Fruit fly (Drosophila melanogaster) whole organism, embryonic: Measurements from ENCODE around the gene ImpL1.
A peak's percentile ranks its signal among the peaks of the same experiment; 100 is the strongest.

Source experiments
- Abd-B ChIP-seq: fragments of 200-800 bp; sonication (Bioruptor generic); optimal IDR thresholded peaks from 2 replicates; lab custom pipeline; 2018; ENCODE audit warnings: missing biosample characterization, mild to moderate bottlenecking, missing genetic modification characterization, moderate library complexity
- Atf6 ChIP-seq: fragments of 200-800 bp; sonication (Bioruptor generic); IDR thresholded peaks from 2 replicates; pipeline ENCODE4 v1.3.6; 2022; ENCODE audit warnings: missing biosample characterization, missing genetic modification characterization
- CG1024 ChIP-seq: fragments of 200-800 bp; sonication (Bioruptor generic); IDR thresholded peaks from 2 replicates; pipeline ENCODE4 v1.3.6; 2022; ENCODE audit warnings: missing biosample characterization, missing genetic modification characterization
- CG1233 ChIP-seq: fragments of 200-800 bp; sonication (Bioruptor generic); optimal IDR thresholded peaks from 4 replicates; lab custom pipeline; 2018; ENCODE audit warnings: missing biosample characterization, mild to moderate bottlenecking, missing genetic modification characterization
- CG12744 ChIP-seq: fragments of 200-800 bp; sonication (Bioruptor generic); optimal IDR thresholded peaks from 2 replicates; lab custom pipeline; 2016; ENCODE audit warnings: missing biosample characterization, missing genetic modification characterization
- CG15073 ChIP-seq: fragments of 200-800 bp; sonication (Bioruptor generic); optimal IDR thresholded peaks from 2 replicates; lab custom pipeline; 2016; ENCODE audit warnings: missing biosample characterization, missing genetic modification characterization
- CG1647 ChIP-seq: fragments of 200-800 bp; sonication (Bioruptor generic); optimal IDR thresholded peaks from 3 replicates; lab custom pipeline; 2016; ENCODE audit warnings: missing biosample characterization, missing genetic modification characterization
- CG17568 ChIP-seq: fragments of 200-800 bp; sonication (Bioruptor generic); optimal IDR thresholded peaks from 2 replicates; lab custom pipeline; 2018; ENCODE audit warnings: missing biosample characterization, mild to moderate bottlenecking, missing genetic modification characterization, moderate library complexity
- CG18764 ChIP-seq: fragments of 200-800 bp; sonication (Bioruptor generic); optimal IDR thresholded peaks from 3 replicates; lab custom pipeline; 2016; ENCODE audit warnings: missing biosample characterization, missing genetic modification characterization
- CG30020 ChIP-seq: fragments of 200-800 bp; optimal IDR thresholded peaks from 2 replicates; lab custom pipeline; 2019; ENCODE audit warnings: missing biosample characterization, mild to moderate bottlenecking, missing genetic modification characterization, moderate library complexity
- CG31388 ChIP-seq: fragments of 200-800 bp; sonication (Bioruptor generic); optimal IDR thresholded peaks from 2 replicates; lab custom pipeline; 2016; ENCODE audit warnings: missing biosample characterization, missing genetic modification characterization
- CG6813 ChIP-seq: fragments of 200-800 bp; sonication (Bioruptor generic); optimal IDR thresholded peaks from 2 replicates; lab custom pipeline; 2017; ENCODE audit warnings: missing biosample characterization, missing genetic modification characterization, mild to moderate bottlenecking, moderate library complexity, missing genetic modification reagents
- CG7963 ChIP-seq: fragments of 200-800 bp; sonication (Bioruptor generic); IDR thresholded peaks from 3 replicates; pipeline ENCODE4 v1.3.6; 2022; ENCODE audit warnings: missing biosample characterization, missing genetic modification characterization; ENCODE audit not compliant: partially characterized antibody
- CG9437 ChIP-seq: fragments of 200-800 bp; sonication (Bioruptor generic); optimal IDR thresholded peaks from 2 replicates; lab custom pipeline; 2018; ENCODE audit warnings: missing biosample characterization, mild to moderate bottlenecking, missing genetic modification characterization
- CkIIα-i1 ChIP-seq: fragments of 200-800 bp; sonication (Bioruptor generic); IDR thresholded peaks from 2 replicates; pipeline ENCODE4 v1.3.6; 2022; ENCODE audit warnings: missing biosample characterization, missing genetic modification characterization
- Dek ChIP-seq: fragments of 200-800 bp; sonication (Bioruptor generic); optimal IDR thresholded peaks from 3 replicates; lab custom pipeline; 2019; ENCODE audit warnings: missing biosample characterization, mild to moderate bottlenecking, missing genetic modification characterization, moderate library complexity
- Dref ChIP-seq: fragments of 200-800 bp; sonication (Bioruptor generic); IDR thresholded peaks from 2 replicates; pipeline ENCODE4 v1.3.6; 2022; ENCODE audit warnings: missing biosample characterization, missing genetic modification characterization
- E2f1 ChIP-seq: fragments of 200-800 bp; sonication (Bioruptor generic); IDR thresholded peaks from 2 replicates; pipeline ENCODE4 v1.3.6; 2022; ENCODE audit warnings: missing biosample characterization, missing genetic modification characterization
- Fer3 ChIP-seq: fragments of 200-800 bp; sonication (Bioruptor generic); optimal IDR thresholded peaks from 2 replicates; lab custom pipeline; 2018; ENCODE audit warnings: missing biosample characterization, mild to moderate bottlenecking, missing genetic modification characterization, moderate library complexity
- H2.0 ChIP-seq: fragments of 200-800 bp; sonication (Bioruptor generic); IDR thresholded peaks from 2 replicates; pipeline ENCODE4 v1.3.6; 2022; ENCODE audit warnings: missing biosample characterization, missing genetic modification characterization
- Hsf ChIP-seq: fragments of 200-800 bp; sonication (Bioruptor generic); optimal IDR thresholded peaks from 3 replicates; lab custom pipeline; 2016; ENCODE audit warnings: missing biosample characterization, missing genetic modification characterization
- NfI ChIP-seq: fragments of 200-800 bp; sonication (Bioruptor generic); optimal IDR thresholded peaks from 3 replicates; lab custom pipeline; 2018; ENCODE audit warnings: missing biosample characterization, mild to moderate bottlenecking, missing genetic modification characterization, moderate library complexity
- Oaz ChIP-seq: fragments of 200-800 bp; sonication (Bioruptor generic); IDR thresholded peaks from 2 replicates; pipeline ENCODE4 v1.3.6; 2022; ENCODE audit warnings: missing biosample characterization, missing genetic modification characterization
- PHDP ChIP-seq: fragments of 200-800 bp; sonication (Bioruptor generic); optimal IDR thresholded peaks from 3 replicates; lab custom pipeline; 2018; ENCODE audit warnings: missing biosample characterization, mild to moderate bottlenecking, missing genetic modification characterization, moderate library complexity
- Stat92E ChIP-seq, 3 experiments: fragments of >200 bp in 2 of 3; fragments of 200-800 bp in 1 of 3; sonication (Bioruptor generic) in 1 of 3; optimal IDR thresholded peaks; 2 replicates each; lab custom pipeline; 2017 to 2019; ENCODE audit warnings: missing biosample characterization in 3 of 3, missing genetic modification characterization in 3 of 3, mild to moderate bottlenecking in 1 of 3, moderate library complexity in 1 of 3
- ab ChIP-seq: fragments of 200-800 bp; sonication (Bioruptor generic); optimal IDR thresholded peaks from 2 replicates; lab custom pipeline; 2016; ENCODE audit warnings: missing biosample characterization, missing genetic modification characterization
- bab2 ChIP-seq: fragments of 200-800 bp; sonication (Bioruptor generic); optimal IDR thresholded peaks from 2 replicates; lab custom pipeline; 2016; ENCODE audit warnings: missing biosample characterization, missing genetic modification characterization
- chm ChIP-seq: fragments of 200-800 bp; sonication (Bioruptor generic); IDR thresholded peaks from 2 replicates; pipeline ENCODE4 v1.3.6; 2022; ENCODE audit warnings: missing biosample characterization, missing genetic modification characterization
- ci ChIP-seq: fragments of 200-800 bp; sonication (Bioruptor generic); IDR thresholded peaks from 3 replicates; pipeline ENCODE4 v1.3.6; 2022; ENCODE audit warnings: missing biosample characterization, missing genetic modification characterization
- da ChIP-seq: fragments of 200-800 bp; sonication (Bioruptor generic); optimal IDR thresholded peaks from 2 replicates; lab custom pipeline; 2016; ENCODE audit warnings: missing biosample characterization, missing genetic modification characterization
- emc ChIP-seq: fragments of 200-800 bp; sonication (Bioruptor generic); optimal IDR thresholded peaks from 2 replicates; lab custom pipeline; 2016; ENCODE audit warnings: missing biosample characterization, missing genetic modification characterization
- en ChIP-seq: fragments of 200-800 bp; sonication (Bioruptor generic); optimal IDR thresholded peaks from 2 replicates; lab custom pipeline; 2016; ENCODE audit warnings: missing biosample characterization, missing genetic modification characterization
- ftz-f1 ChIP-seq: fragments of 200-800 bp; sonication (Bioruptor generic); optimal IDR thresholded peaks from 2 replicates; lab custom pipeline; 2016; ENCODE audit warnings: missing biosample characterization, missing genetic modification characterization
- grau ChIP-seq: fragments of 200-800 bp; optimal IDR thresholded peaks from 3 replicates; lab custom pipeline; 2019; ENCODE audit warnings: missing biosample characterization, mild to moderate bottlenecking, missing genetic modification characterization, moderate library complexity
- hb ChIP-seq: fragments of 200-800 bp; sonication (Bioruptor generic); IDR thresholded peaks from 3 replicates; pipeline ENCODE4 v1.3.6; 2022; ENCODE audit warnings: missing biosample characterization, missing genetic modification characterization; ENCODE audit not compliant: partially characterized antibody
- insv ChIP-seq, 2 experiments: fragments of 200-800 bp; sonication (Bioruptor generic); optimal IDR thresholded peaks; 3 replicates each; lab custom pipeline; 2016 to 2018; ENCODE audit warnings: missing biosample characterization in 2 of 2, missing genetic modification characterization in 2 of 2
- ken ChIP-seq: fragments of 200-800 bp; sonication (Bioruptor generic); IDR thresholded peaks from 3 replicates; pipeline ENCODE4 v1.3.6; 2022; ENCODE audit warnings: missing biosample characterization, missing genetic modification characterization
- lbe ChIP-seq: fragments of 200-800 bp; sonication (Bioruptor generic); optimal IDR thresholded peaks from 2 replicates; lab custom pipeline; 2016; ENCODE audit warnings: missing biosample characterization, mild to moderate bottlenecking, missing genetic modification characterization
- lov ChIP-seq, 2 experiments: fragments of 200-800 bp in 1 of 2; fragments of >200 bp in 1 of 2; sonication (Bioruptor generic) in 1 of 2; IDR thresholded peaks in 1 of 2; optimal IDR thresholded peaks in 1 of 2; 2 replicates in 1 of 2; 3 replicates in 1 of 2; pipeline versions ENCODE4 v1.3.6 to Lab custom; 2017 to 2022; ENCODE audit warnings: missing biosample characterization in 1 of 2, missing genetic modification characterization in 1 of 2
- luna ChIP-seq: fragments of 200-800 bp; sonication (Bioruptor generic); optimal IDR thresholded peaks from 2 replicates; lab custom pipeline; 2016; ENCODE audit warnings: missing biosample characterization, missing genetic modification characterization
- oc ChIP-seq: fragments of 200-800 bp; sonication (Bioruptor generic); optimal IDR thresholded peaks from 2 replicates; lab custom pipeline; 2018; ENCODE audit warnings: missing biosample characterization, mild to moderate bottlenecking, missing genetic modification characterization, moderate library complexity
- pb ChIP-seq: fragments of 200-800 bp; sonication (Bioruptor generic); optimal IDR thresholded peaks from 3 replicates; lab custom pipeline; 2016; ENCODE audit warnings: missing biosample characterization, missing genetic modification characterization
- pita ChIP-seq: fragments of 200-800 bp; sonication (Bioruptor generic); optimal IDR thresholded peaks from 2 replicates; lab custom pipeline; 2017; ENCODE audit warnings: missing biosample characterization, mild to moderate bottlenecking, missing genetic modification characterization
- sd ChIP-seq: fragments of 200-800 bp; sonication (Bioruptor generic); optimal IDR thresholded peaks from 3 replicates; lab custom pipeline; 2018; ENCODE audit warnings: missing biosample characterization, mild to moderate bottlenecking, missing genetic modification characterization, moderate library complexity
- sob ChIP-seq: fragments of 200-800 bp; sonication (Bioruptor generic); IDR thresholded peaks from 2 replicates; pipeline ENCODE4 v1.3.6; 2022; ENCODE audit warnings: missing biosample characterization, missing genetic modification characterization
- ssp ChIP-seq: fragments of 200-800 bp; sonication (Bioruptor generic); IDR thresholded peaks from 2 replicates; pipeline ENCODE4 v1.3.6; 2022; ENCODE audit warnings: missing biosample characterization, missing genetic modification characterization
- tll ChIP-seq, 2 experiments: fragments of 200-800 bp in 1 of 2; fragments of >200 bp in 1 of 2; sonication (Bioruptor generic) in 1 of 2; optimal IDR thresholded peaks; 2 replicates each; lab custom pipeline; 2017 to 2019; ENCODE audit warnings: missing biosample characterization in 2 of 2, missing genetic modification characterization in 2 of 2, mild to moderate bottlenecking in 1 of 2, moderate library complexity in 1 of 2
- yki ChIP-seq: fragments of >200 bp; optimal IDR thresholded peaks from 3 replicates; lab custom pipeline; 2018
- zen2 ChIP-seq: fragments of 200-800 bp; sonication (Bioruptor generic); IDR thresholded peaks from 3 replicates; pipeline ENCODE4 v1.3.6; 2022; ENCODE audit warnings: missing biosample characterization, missing genetic modification characterization; ENCODE audit not compliant: partially characterized antibody
- zfh2 ChIP-seq: fragments of 200-800 bp; sonication (Bioruptor generic); optimal IDR thresholded peaks from 2 replicates; lab custom pipeline; 2016; ENCODE audit warnings: missing biosample characterization, missing genetic modification characterization

The ImpL1 gene

DNA sequence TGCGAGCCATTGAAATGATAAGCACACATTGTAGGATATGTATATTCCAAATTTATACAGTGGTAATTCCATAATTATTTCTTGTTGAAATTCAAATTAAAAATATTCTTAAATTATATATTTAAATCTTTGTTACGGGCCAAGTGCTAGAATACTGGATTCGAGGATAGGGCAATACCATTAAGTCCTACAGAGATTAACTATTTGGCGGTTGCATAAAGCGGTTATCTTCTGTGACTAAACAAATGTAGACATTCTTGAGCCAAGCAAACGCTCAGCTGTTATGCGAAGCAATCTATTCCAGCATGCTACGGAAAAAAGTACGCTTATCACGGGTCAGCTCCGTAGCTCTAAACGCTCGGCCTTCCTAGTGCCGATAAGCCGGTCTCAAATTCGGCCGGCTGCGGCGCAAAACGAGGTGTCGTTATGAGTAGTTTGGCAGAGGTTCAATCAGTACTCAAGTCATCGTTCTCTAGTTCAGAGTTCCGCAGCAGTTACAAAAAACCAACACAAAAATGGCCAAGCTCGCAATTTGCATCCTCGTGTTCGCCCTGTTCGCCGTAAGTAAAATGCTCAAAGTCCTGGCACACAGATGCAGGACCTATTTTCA lies 26.4 kb upstream of the ImpL1 start, which contains the start of gene Nplp2 (continued):
- peak; percentile 35; the same call in 1 of the 2 replicates for TF ChIP-seq Atf6 (GFP tag; lab: Robert Waterston, UW)
- peak; percentile 44 for TF ChIP-seq Hsf (GFP tag; lab: Kevin White, UChicago)
- TF ChIP-seq luna (GFP tag; lab: Kevin White, UChicago) = no peak
- no peak for TF ChIP-seq CG9437
- TF ChIP-seq CG15073 (GFP tag; lab: Kevin White, UChicago) = no peak
- no peak for TF ChIP-seq CG18764 (GFP tag; lab: Kevin White, UChicago)
- TF ChIP-seq hb (GFP tag; lab: Robert Waterston, UW) = no peak
- peak; percentile 47 for TF ChIP-seq Dek (tag; lab: Kevin White, UChicago)
- peak; percentile 62; the same call in 2 of the 3 replicates for TF ChIP-seq ci (GFP tag; lab: Robert Waterston, UW)
- TF ChIP-seq H2.0 (GFP tag; lab: Robert Waterston, UW) = peak; percentile 73
- TF ChIP-seq Oaz (GFP tag; lab: Robert Waterston, UW) = no peak
- TF ChIP-seq bab2 (GFP tag; lab: Kevin White, UChicago) = no peak
- no peak for TF ChIP-seq pb
- TF ChIP-seq ftz-f1 (GFP tag; lab: Kevin White, UChicago) = no peak
- no peak; the same call in 1 of the 2 replicates for TF ChIP-seq CG1024 (GFP tag; lab: Robert Waterston, UW)
- TF ChIP-seq CG30020 (tag; lab: Kevin White, UChicago) = no peak
- TF ChIP-seq sob (GFP tag; lab: Robert Waterston, UW) = peak; percentile 75
- no peak for TF ChIP-seq zfh2
- TF ChIP-seq lbe = no peak
- TF ChIP-seq CG12744 (GFP tag; lab: Kevin White, UChicago) = no peak
- TF ChIP-seq en = no peak
- TF ChIP-seq E2f1 (GFP tag; lab: Robert Waterston, UW) = peak; percentile 39
- TF ChIP-seq CkIIα-i1 (GFP tag; lab: Robert Waterston, UW) = no peak
- no peak for TF ChIP-seq lov (optimal IDR thresholded peaks at IDR 0.05; lab: Kevin White, UChicago)
- TF ChIP-seq lov (GFP tag; IDR thresholded peaks at IDR 0.05; lab: Robert Waterston, UW) = no peak
- no peak for TF ChIP-seq tll (GFP tag; optimal IDR thresholded peaks at IDR 0.05; lab: Kevin White, UChicago)
- no peak for TF ChIP-seq Dref (GFP tag; lab: Robert Waterston, UW)
- no peak for TF ChIP-seq oc (tag; lab: Kevin White, UChicago)
- peak; percentile 76 for TF ChIP-seq PHDP (tag; lab: Kevin White, UChicago)
- TF ChIP-seq sd (tag; lab: Kevin White, UChicago) = peak; percentile 57
- peak; percentile 53 for TF ChIP-seq CG1233
- peak; percentile 27; the same call in 1 of the 2 replicates for TF ChIP-seq ssp (GFP tag; lab: Robert Waterston, UW)
- no peak for TF ChIP-seq CG1647 (GFP tag; lab: Kevin White, UChicago)
- no peak for TF ChIP-seq CG7963
- no peak for TF ChIP-seq CG31388
- no peak for TF ChIP-seq insv (GFP tag; optimal IDR thresholded peaks at IDR 0.05; lab: Kevin White, UChicago)
- no peak for TF ChIP-seq CG6813
- peak; percentile 36 for TF ChIP-seq Fer3 (tag; lab: Kevin White, UChicago)
- no peak for TF ChIP-seq ab (GFP tag; lab: Kevin White, UChicago)
- no peak for TF ChIP-seq emc (GFP tag; lab: Kevin White, UChicago)
- TF ChIP-seq CG17568 (GFP tag; lab: Kevin White, UChicago) = no peak
- TF ChIP-seq da (GFP tag; lab: Kevin White, UChicago) = no peak
- TF ChIP-seq yki (lab: Kevin White, UChicago) = no peak
- peak; percentile 91 for TF ChIP-seq grau (tag; lab: Kevin White, UChicago)
- TF ChIP-seq zen2 (GFP tag; lab: Robert Waterston, UW) = no peak
- TF ChIP-seq ken (GFP tag; lab: Robert Waterston, UW) = no peak
- TF ChIP-seq Stat92E (GFP tag; optimal IDR thresholded peaks at IDR 0.05; lab: Kevin White, UChicago) = no peak
- peak; percentile 66 for TF ChIP-seq Abd-B (GFP tag; lab: Kevin White, UChicago)
- TF ChIP-seq chm (GFP tag; lab: Robert Waterston, UW) = no peak
- TF ChIP-seq NfI (GFP tag; lab: Kevin White, UChicago) = peak; percentile 44
- TF ChIP-seq pita = no peak
